Worm (Caenorhabditis elegans) whole organism, early embryonic: ENCODE results near the gene frpr-16.
A peak's percentile ranks its signal among the peaks of the same experiment; 100 is the strongest.

Experiments used
- B0310.2 ChIP-seq: sonication (generic microtip); optimal IDR thresholded peaks from 2 replicates; lab custom pipeline; 2016; ENCODE audit warnings: mild to moderate bottlenecking, missing genetic modification characterization, missing compliant biosample characterization
- F13C5.2 ChIP-seq: sonication (generic microtip); optimal IDR thresholded peaks from 2 replicates; lab custom pipeline; 2017; ENCODE audit warnings: mild to moderate bottlenecking, missing genetic modification characterization, inconsistent platforms, missing compliant biosample characterization
- aly-1 ChIP-seq: sonication (generic microtip); optimal IDR thresholded peaks from 2 replicates; lab custom pipeline; 2016; ENCODE audit warnings: missing genetic modification characterization, missing compliant biosample characterization
- ama-1 ChIP-seq: fragments of 150-350 bp; optimal IDR thresholded peaks from 2 replicates; lab custom pipeline; 2014
- ceh-13 ChIP-seq: fragments of 200-800 bp; sonication (Bioruptor generic); optimal IDR thresholded peaks from 2 replicates; lab custom pipeline; 2018; ENCODE audit warnings: mild to moderate bottlenecking, missing genetic modification characterization, missing compliant biosample characterization
- ceh-36 ChIP-seq: sonication (generic microtip); optimal IDR thresholded peaks from 2 replicates; lab custom pipeline; 2016; ENCODE audit warnings: missing genetic modification characterization, inconsistent platforms, missing compliant biosample characterization
- ets-7 ChIP-seq: sonication (generic microtip); optimal IDR thresholded peaks from 2 replicates; lab custom pipeline; 2016; ENCODE audit warnings: missing genotype, missing genetic modification characterization, missing compliant biosample characterization
- flt-1 ChIP-seq: fragments of 200-800 bp; sonication (Bioruptor generic); IDR thresholded peaks from 2 replicates; pipeline ENCODE4 v1.3.6; 2022; ENCODE audit warnings: missing genetic modification characterization, missing compliant biosample characterization
- hmbx-1 ChIP-seq: sonication (generic microtip); optimal IDR thresholded peaks from 2 replicates; lab custom pipeline; 2016; ENCODE audit warnings: mild to moderate bottlenecking, missing genetic modification characterization, missing compliant biosample characterization
- hmg-4 ChIP-seq: fragments of 200-800 bp; sonication (Bioruptor generic); optimal IDR thresholded peaks from 2 replicates; lab custom pipeline; 2018; ENCODE audit warnings: mild to moderate bottlenecking, missing genetic modification characterization, missing compliant biosample characterization
- hnd-1 ChIP-seq: sonication (generic microtip); optimal IDR thresholded peaks from 2 replicates; lab custom pipeline; 2016; ENCODE audit warnings: missing genetic modification characterization, missing compliant biosample characterization
- pes-1 ChIP-seq: fragments of 200-800 bp; sonication (Bioruptor generic); IDR thresholded peaks from 2 replicates; pipeline ENCODE4 v1.3.6; 2022; ENCODE audit warnings: missing genetic modification reagents, missing genetic modification characterization, missing compliant biosample characterization
- scrt-1 ChIP-seq: fragments of 200-800 bp; sonication (Bioruptor generic); IDR thresholded peaks from 2 replicates; pipeline ENCODE4 v1.3.6; 2022; ENCODE audit warnings: missing genetic modification characterization, missing compliant biosample characterization
- sea-1 ChIP-seq: fragments of 200-800 bp; sonication (Bioruptor generic); conservative IDR thresholded peaks from 2 replicates; pipeline ENCODE4 v1.3.6; 2022; ENCODE audit warnings: missing genetic modification characterization, missing compliant biosample characterization
- tbx-11 ChIP-seq: fragments of 200-800 bp; sonication (Bioruptor generic); IDR thresholded peaks from 2 replicates; pipeline ENCODE4 v1.3.6; 2022; ENCODE audit warnings: missing genetic modification characterization, missing compliant biosample characterization
- tbx-37 ChIP-seq: fragments of 200-800 bp; sonication (Bioruptor generic); conservative IDR thresholded peaks from 2 replicates; pipeline ENCODE4 v1.3.6; 2022; ENCODE audit warnings: missing genetic modification reagents, missing genetic modification characterization, missing compliant biosample characterization
- tra-4 ChIP-seq: sonication (generic microtip); optimal IDR thresholded peaks from 2 replicates; lab custom pipeline; 2017; ENCODE audit warnings: missing genetic modification characterization, missing compliant biosample characterization

The frpr-16 gene

ce11 chrII:6047639-6048159 lies 16.7 kb upstream of the frpr-16 start, which contains the start of the genes R12C12.6 and ran-5:
Gene R12C12.6, minus strand, starts transcription at chrII:6047867.
Gene ran-5, plus strand, starts transcription at chrII:6048109.
- TF ChIP-seq pes-1 (GFP tag; lab: Robert Waterston, UW) (no peak; the same call in 1 of the 2 replicates), sea-1 (GFP tag; lab: Robert Waterston, UW) (no peak), ceh-13 (GFP tag; lab: Kevin White, UChicago) (no peak), aly-1 (tag; lab: Kevin White, UChicago) (no peak), flt-1 (GFP tag; lab: Robert Waterston, UW) (peak; percentile 70), ceh-36 (tag; lab: Kevin White, UChicago) (peak; percentile 55), hmbx-1 (no peak), tbx-37 (GFP tag; lab: Robert Waterston, UW) (0 out of 2 replicates have a peak, but pooled peaks have one; percentile 13), ama-1 (lab: Kevin White, UChicago) (no peak), ets-7 (tag; lab: Kevin White, UChicago) (no peak), tra-4 (tag; lab: Kevin White, UChicago) (no peak), hnd-1 (tag; lab: Kevin White, UChicago) (no peak), hmg-4 (GFP tag; lab: Kevin White, UChicago) (no peak), tbx-11 (GFP tag; lab: Robert Waterston, UW) (no peak), scrt-1 (no peak), F13C5.2 (tag; lab: Kevin White, UChicago) (peak; percentile 71), B0310.2 (tag; lab: Kevin White, UChicago) (no peak)

ce11 chrII:6046023-6046631 lies 15.1 kb upstream of the frpr-16 start:
- no peak for TF ChIP-seq B0310.2 (tag; lab: Kevin White, UChicago)
- TF ChIP-seq F13C5.2 (tag; lab: Kevin White, UChicago), result no peak
- TF ChIP-seq aly-1 (tag; lab: Kevin White, UChicago), result no peak
- TF ChIP-seq ceh-36 (tag; lab: Kevin White, UChicago), result no peak
- no peak for TF ChIP-seq scrt-1
- TF ChIP-seq hnd-1 (tag; lab: Kevin White, UChicago), result no peak
- TF ChIP-seq flt-1 (GFP tag; lab: Robert Waterston, UW), result no peak
- no peak for TF ChIP-seq ceh-13 (GFP tag; lab: Kevin White, UChicago)
- no peak for TF ChIP-seq hmbx-1
- TF ChIP-seq tbx-37 (GFP tag; lab: Robert Waterston, UW), result no peak
- no peak for TF ChIP-seq hmg-4 (GFP tag; lab: Kevin White, UChicago)
- TF ChIP-seq tbx-11 (GFP tag; lab: Robert Waterston, UW), result no peak
- TF ChIP-seq sea-1 (GFP tag; lab: Robert Waterston, UW), result no peak
- TF ChIP-seq tra-4 (tag; lab: Kevin White, UChicago), result no peak
- no peak for TF ChIP-seq ets-7 (tag; lab: Kevin White, UChicago)
- TF ChIP-seq pes-1 (GFP tag; lab: Robert Waterston, UW), result no peak

ce11 chrII:6045048-6045447 lies 14.0 kb upstream of the frpr-16 start, which contains the start of gene R12C12.5:
Gene R12C12.5, minus strand, starts transcription at chrII:6045148.
- TF ChIP-seq hnd-1 (tag; lab: Kevin White, UChicago) (no peak), flt-1 (GFP tag; lab: Robert Waterston, UW) (no peak)

ce11 chrII:6043166-6043565 lies 12.2 kb upstream of the frpr-16 start, which contains the start of gene R12C12.10:
Gene R12C12.10, minus strand, starts transcription at chrII:6043266.
- TF ChIP-seq F13C5.2 (tag; lab: Kevin White, UChicago), result no peak
- TF ChIP-seq ceh-13 (GFP tag; lab: Kevin White, UChicago), result no peak
- no peak for TF ChIP-seq ets-7 (tag; lab: Kevin White, UChicago)
- no peak for TF ChIP-seq hmbx-1
- no peak for TF ChIP-seq hmg-4 (GFP tag; lab: Kevin White, UChicago)
- no peak for TF ChIP-seq ama-1 (lab: Kevin White, UChicago)
- TF ChIP-seq aly-1 (tag; lab: Kevin White, UChicago), result no peak
- TF ChIP-seq tbx-11 (GFP tag; lab: Robert Waterston, UW), result no peak
- no peak for TF ChIP-seq sea-1 (GFP tag; lab: Robert Waterston, UW)
- no peak for TF ChIP-seq pes-1 (GFP tag; lab: Robert Waterston, UW)
- no peak for TF ChIP-seq tra-4 (tag; lab: Kevin White, UChicago)
- TF ChIP-seq hnd-1 (tag; lab: Kevin White, UChicago), result no peak
- no peak for TF ChIP-seq tbx-37 (GFP tag; lab: Robert Waterston, UW)
- TF ChIP-seq B0310.2 (tag; lab: Kevin White, UChicago), result no peak
- TF ChIP-seq flt-1 (GFP tag; lab: Robert Waterston, UW), result no peak

ce11 chrII:6028594-6029141 lies 2.3 kb downstream of the frpr-16 start:
- TF ChIP-seq aly-1 (tag; lab: Kevin White, UChicago) (no peak), ama-1 (lab: Kevin White, UChicago) (no peak), hmbx-1 (no peak), F13C5.2 (tag; lab: Kevin White, UChicago) (no peak), ets-7 (tag; lab: Kevin White, UChicago) (no peak), hnd-1 (tag; lab: Kevin White, UChicago) (no peak), tra-4 (tag; lab: Kevin White, UChicago) (no peak), pes-1 (GFP tag; lab: Robert Waterston, UW) (no peak), sea-1 (GFP tag; lab: Robert Waterston, UW) (no peak), flt-1 (GFP tag; lab: Robert Waterston, UW) (no peak)

- no peak for TF ChIP-seq hmbx-1
- TF ChIP-seq ceh-36 (tag; lab: Kevin White, UChicago), result no peak
- TF ChIP-seq tra-4 (tag; lab: Kevin White, UChicago), result no peak
- no peak for TF ChIP-seq ceh-13 (GFP tag; lab: Kevin White, UChicago)
- no peak for TF ChIP-seq sea-1 (GFP tag; lab: Robert Waterston, UW)
- no peak for TF ChIP-seq flt-1 (GFP tag; lab: Robert Waterston, UW)
- TF ChIP-seq tbx-11 (GFP tag; lab: Robert Waterston, UW), result no peak
- TF ChIP-seq hmg-4 (GFP tag; lab: Kevin White, UChicago), result no peak
Observed at ce11 chrII:6026646-6027045, 4.4 kb downstream of the frpr-16 start.
